Worm (Caenorhabditis elegans): ENCODE measurements around the gene F53A9.8.

ce11 chrX:8718856-8719255, at the start of gene F53A9.8:
- no peak for TF ChIP-seq ceh-83 (GFP tag; optimal IDR thresholded peaks at IDR 0.05)
- TF ChIP-seq nhr-12 (tag; optimal IDR thresholded peaks at IDR 0.05), result no peak
- no peak for TF ChIP-seq mep-1 (tag; optimal IDR thresholded peaks at IDR 0.05)
- TF ChIP-seq snpc-4 (tag; optimal IDR thresholded peaks at IDR 0.05), result no peak

Data from whole organism, mixed stage, embryonic.